Fruit fly (Drosophila melanogaster) whole organism, embryonic: ENCODE measurements around the gene Nrd1.

Experiments used
- Atf3 ChIP-seq: fragments of 200-800 bp; sonication (Bioruptor generic); optimal IDR thresholded peaks from 3 replicates; lab custom pipeline; 2016; ENCODE audit warnings: missing biosample characterization, missing genetic modification characterization
- Atf6 ChIP-seq: fragments of 200-800 bp; sonication (Bioruptor generic); IDR thresholded peaks from 2 replicates; pipeline ENCODE4 v1.3.6; 2022; ENCODE audit warnings: missing biosample characterization, missing genetic modification characterization
- Blimp-1 ChIP-seq: fragments of 200-800 bp; sonication (Bioruptor generic); optimal IDR thresholded peaks from 3 replicates; lab custom pipeline; 2018; ENCODE audit warnings: missing biosample characterization, missing genetic modification characterization, mild to moderate bottlenecking, moderate library complexity, missing genetic modification reagents
- CG10147 ChIP-seq: fragments of 200-800 bp; sonication (Bioruptor generic); optimal IDR thresholded peaks from 2 replicates; lab custom pipeline; 2019; ENCODE audit warnings: missing biosample characterization, mild to moderate bottlenecking, missing genetic modification characterization, moderate library complexity
- CG12659 ChIP-seq: fragments of 200-800 bp; sonication (Bioruptor generic); optimal IDR thresholded peaks from 3 replicates; lab custom pipeline; 2017; ENCODE audit warnings: mild to moderate bottlenecking, missing biosample characterization, missing genetic modification reagents, missing genetic modification characterization
- CG14441 ChIP-seq: fragments of 200-800 bp; sonication (Bioruptor generic); IDR thresholded peaks from 2 replicates; pipeline ENCODE4 v1.3.6; 2022; ENCODE audit warnings: missing biosample characterization, missing genetic modification characterization
- CG14860 ChIP-seq: fragments of 200-800 bp; sonication (Bioruptor generic); IDR thresholded peaks from 3 replicates; pipeline ENCODE4 v1.3.6; 2022; ENCODE audit warnings: missing biosample characterization, missing genetic modification characterization; ENCODE audit not compliant: partially characterized antibody
- CG15601 ChIP-seq: fragments of 200-800 bp; sonication (Bioruptor generic); optimal IDR thresholded peaks from 3 replicates; lab custom pipeline; 2019; ENCODE audit warnings: missing biosample characterization, mild to moderate bottlenecking, missing genetic modification characterization, moderate library complexity
- CG16815 ChIP-seq: fragments of 200-800 bp; sonication (Bioruptor generic); optimal IDR thresholded peaks from 3 replicates; lab custom pipeline; 2017; ENCODE audit warnings: missing biosample characterization, mild to moderate bottlenecking, missing genetic modification characterization
- CG17612 ChIP-seq: fragments of 200-800 bp; sonication (Bioruptor generic); IDR thresholded peaks from 2 replicates; pipeline ENCODE4 v1.3.6; 2022; ENCODE audit warnings: missing biosample characterization, missing genetic modification characterization
- CG1792 ChIP-seq: fragments of 200-800 bp; sonication (Bioruptor generic); optimal IDR thresholded peaks from 2 replicates; lab custom pipeline; 2016; ENCODE audit warnings: missing biosample characterization, missing genetic modification characterization
- CG1832 ChIP-seq: fragments of 200-800 bp; sonication (Bioruptor generic); optimal IDR thresholded peaks from 2 replicates; lab custom pipeline; 2017; ENCODE audit warnings: missing biosample characterization, mild to moderate bottlenecking, missing genetic modification characterization, inconsistent platforms
- CG2120 ChIP-seq: fragments of 200-800 bp; sonication (Bioruptor generic); optimal IDR thresholded peaks from 3 replicates; lab custom pipeline; 2016; ENCODE audit warnings: missing biosample characterization, missing genetic modification characterization
- CG2712 ChIP-seq: fragments of 200-800 bp; optimal IDR thresholded peaks from 3 replicates; lab custom pipeline; 2019; ENCODE audit warnings: missing biosample characterization, mild to moderate bottlenecking, missing genetic modification characterization, moderate library complexity
- CG30431 ChIP-seq: fragments of 200-800 bp; sonication (Bioruptor generic); optimal IDR thresholded peaks from 2 replicates; lab custom pipeline; 2017; ENCODE audit warnings: missing biosample characterization, missing genetic modification characterization
- CG31441 ChIP-seq: fragments of 200-800 bp; sonication (Bioruptor generic); IDR thresholded peaks from 2 replicates; pipeline ENCODE4 v1.3.6; 2022; ENCODE audit warnings: missing biosample characterization, missing genetic modification characterization
- CG32532 ChIP-seq: fragments of 200-800 bp; sonication (Bioruptor generic); IDR thresholded peaks from 2 replicates; pipeline ENCODE4 v1.3.6; 2022; ENCODE audit warnings: missing biosample characterization, missing genetic modification characterization
- CG4404 ChIP-seq: fragments of 200-800 bp; sonication (Bioruptor generic); IDR thresholded peaks from 2 replicates; pipeline ENCODE4 v1.3.6; 2022; ENCODE audit warnings: missing biosample characterization, missing genetic modification characterization
- CG5953 ChIP-seq: fragments of 200-800 bp; sonication (Bioruptor generic); IDR thresholded peaks from 2 replicates; pipeline ENCODE4 v1.3.6; 2022; ENCODE audit warnings: missing biosample characterization, missing genetic modification characterization
- CG7839 ChIP-seq: fragments of 200-800 bp; sonication (Bioruptor generic); optimal IDR thresholded peaks from 3 replicates; lab custom pipeline; 2018; ENCODE audit warnings: missing biosample characterization, mild to moderate bottlenecking, missing genetic modification characterization, moderate library complexity
- CG9727 ChIP-seq: fragments of 200-800 bp; sonication (Bioruptor generic); optimal IDR thresholded peaks from 3 replicates; lab custom pipeline; 2017; ENCODE audit warnings: missing biosample characterization, mild to moderate bottlenecking, missing genetic modification characterization
- Dek ChIP-seq: fragments of 200-800 bp; sonication (Bioruptor generic); optimal IDR thresholded peaks from 3 replicates; lab custom pipeline; 2019; ENCODE audit warnings: missing biosample characterization, mild to moderate bottlenecking, missing genetic modification characterization, moderate library complexity
- Dip3 ChIP-seq: fragments of 200-800 bp; sonication (Bioruptor generic); optimal IDR thresholded peaks from 3 replicates; lab custom pipeline; 2016; ENCODE audit warnings: missing biosample characterization, missing genetic modification characterization
- E2f1 ChIP-seq: fragments of 200-800 bp; sonication (Bioruptor generic); IDR thresholded peaks from 2 replicates; pipeline ENCODE4 v1.3.6; 2022; ENCODE audit warnings: missing biosample characterization, missing genetic modification characterization
- Eip74EF ChIP-seq, 2 experiments: fragments of 200-800 bp in 1 of 2; fragments of >200 bp in 1 of 2; sonication (Bioruptor generic) in 1 of 2; optimal IDR thresholded peaks; 2 replicates each; lab custom pipeline; 2017 to 2019; ENCODE audit warnings: missing biosample characterization in 2 of 2, missing genetic modification characterization in 2 of 2, mild to moderate bottlenecking in 1 of 2, moderate library complexity in 1 of 2
- Fer1 ChIP-seq: fragments of 200-800 bp; sonication (Bioruptor generic); optimal IDR thresholded peaks from 2 replicates; lab custom pipeline; 2017; ENCODE audit warnings: missing biosample characterization, mild to moderate bottlenecking, missing genetic modification characterization
- Fer2 ChIP-seq: fragments of 200-800 bp; sonication (Bioruptor generic); optimal IDR thresholded peaks from 2 replicates; lab custom pipeline; 2018; ENCODE audit warnings: missing biosample characterization, mild to moderate bottlenecking, missing genetic modification characterization, moderate library complexity
- Fer3 ChIP-seq: fragments of 200-800 bp; sonication (Bioruptor generic); optimal IDR thresholded peaks from 2 replicates; lab custom pipeline; 2018; ENCODE audit warnings: missing biosample characterization, mild to moderate bottlenecking, missing genetic modification characterization, moderate library complexity
- H2.0 ChIP-seq: fragments of 200-800 bp; sonication (Bioruptor generic); IDR thresholded peaks from 2 replicates; pipeline ENCODE4 v1.3.6; 2022; ENCODE audit warnings: missing biosample characterization, missing genetic modification characterization
- Neu2 ChIP-seq: fragments of 200-800 bp; sonication (Bioruptor generic); optimal IDR thresholded peaks from 3 replicates; lab custom pipeline; 2016; ENCODE audit warnings: missing biosample characterization, missing genetic modification characterization, borderline replicate concordance
- TFAM ChIP-seq: fragments of 200-800 bp; sonication (Bioruptor generic); optimal IDR thresholded peaks from 2 replicates; lab custom pipeline; 2017; ENCODE audit warnings: missing biosample characterization, missing genetic modification characterization, inconsistent platforms
- Tbp ChIP-seq: fragments of >200 bp; optimal IDR thresholded peaks from 2 replicates; lab custom pipeline; 2018; ENCODE audit warnings: missing biosample characterization, missing genetic modification characterization
- Usf ChIP-seq: fragments of 200-800 bp; sonication (Bioruptor generic); optimal IDR thresholded peaks from 2 replicates; lab custom pipeline; 2017; ENCODE audit warnings: missing genotype, missing biosample characterization, missing genetic modification characterization
- abd-A ChIP-seq: fragments of 200-800 bp; sonication (Bioruptor generic); optimal IDR thresholded peaks from 3 replicates; lab custom pipeline; 2019; ENCODE audit warnings: missing biosample characterization, mild to moderate bottlenecking, missing genetic modification characterization, moderate library complexity
- croc ChIP-seq: fragments of 200-800 bp; sonication (Bioruptor generic); conservative IDR thresholded peaks from 3 replicates; pipeline ENCODE4 v1.3.6; 2022; ENCODE audit warnings: missing biosample characterization, missing genetic modification characterization
- dan ChIP-seq: fragments of 200-800 bp; sonication (Bioruptor generic); IDR thresholded peaks from 2 replicates; pipeline ENCODE4 v1.3.6; 2022; ENCODE audit warnings: missing biosample characterization, missing genetic modification characterization
- dmrt11E ChIP-seq: fragments of 200-800 bp; sonication (Bioruptor generic); optimal IDR thresholded peaks from 3 replicates; lab custom pipeline; 2018; ENCODE audit warnings: missing biosample characterization, mild to moderate bottlenecking, missing genetic modification characterization, moderate library complexity
- ewg ChIP-seq: fragments of 200-800 bp; sonication (Bioruptor generic); optimal IDR thresholded peaks from 3 replicates; lab custom pipeline; 2017; ENCODE audit warnings: mild to moderate bottlenecking, missing biosample characterization, missing genetic modification reagents, missing genetic modification characterization
- exex ChIP-seq: fragments of 200-800 bp; sonication (Bioruptor generic); optimal IDR thresholded peaks from 4 replicates; lab custom pipeline; 2018; ENCODE audit warnings: missing biosample characterization, mild to moderate bottlenecking, missing genetic modification characterization, moderate library complexity
- h ChIP-seq: fragments of >200 bp; optimal IDR thresholded peaks from 2 replicates; lab custom pipeline; 2017
- ind ChIP-seq: fragments of 200-800 bp; sonication (Bioruptor generic); optimal IDR thresholded peaks from 3 replicates; lab custom pipeline; 2016; ENCODE audit warnings: missing biosample characterization, missing genetic modification characterization
- kay ChIP-seq: fragments of 200-800 bp; sonication (Bioruptor generic); optimal IDR thresholded peaks from 2 replicates; lab custom pipeline; 2016; ENCODE audit warnings: missing biosample characterization, missing genetic modification characterization
- lilli ChIP-seq: fragments of 200-800 bp; sonication (Bioruptor generic); optimal IDR thresholded peaks from 3 replicates; lab custom pipeline; 2016; ENCODE audit warnings: missing biosample characterization, missing genetic modification characterization
- pan ChIP-seq, 4 experiments: fragments of >200 bp in 3 of 4; fragments of 200-800 bp in 1 of 4; sonication (Bioruptor generic) in 1 of 4; optimal IDR thresholded peaks in 3 of 4; IDR thresholded peaks in 1 of 4; 2 replicates each; pipeline versions ENCODE4 v1.3.6 to Lab custom; 2017 to 2022; ENCODE audit warnings: missing biosample characterization in 2 of 4, missing genetic modification characterization in 2 of 4, mixed read lengths in 1 of 4
- slbo ChIP-seq: fragments of 200-800 bp; sonication (Bioruptor generic); IDR thresholded peaks from 2 replicates; pipeline ENCODE4 v1.3.6; 2022; ENCODE audit warnings: missing biosample characterization, missing genetic modification characterization
- slp2 ChIP-seq: fragments of 200-800 bp; sonication (Bioruptor generic); optimal IDR thresholded peaks from 2 replicates; lab custom pipeline; 2016; ENCODE audit warnings: missing biosample characterization, missing genetic modification characterization
- tgo ChIP-seq: fragments of 200-800 bp; sonication (Bioruptor generic); IDR thresholded peaks from 3 replicates; pipeline ENCODE4 v1.3.6; 2022; ENCODE audit warnings: missing biosample characterization, missing genetic modification characterization
- tio ChIP-seq: fragments of 200-800 bp; sonication (Bioruptor generic); optimal IDR thresholded peaks from 2 replicates; lab custom pipeline; 2017; ENCODE audit warnings: missing biosample characterization, missing genetic modification characterization, inconsistent platforms
- zfh2 ChIP-seq: fragments of 200-800 bp; sonication (Bioruptor generic); optimal IDR thresholded peaks from 2 replicates; lab custom pipeline; 2016; ENCODE audit warnings: missing biosample characterization, missing genetic modification characterization

Nrd1 gene

DNA sequence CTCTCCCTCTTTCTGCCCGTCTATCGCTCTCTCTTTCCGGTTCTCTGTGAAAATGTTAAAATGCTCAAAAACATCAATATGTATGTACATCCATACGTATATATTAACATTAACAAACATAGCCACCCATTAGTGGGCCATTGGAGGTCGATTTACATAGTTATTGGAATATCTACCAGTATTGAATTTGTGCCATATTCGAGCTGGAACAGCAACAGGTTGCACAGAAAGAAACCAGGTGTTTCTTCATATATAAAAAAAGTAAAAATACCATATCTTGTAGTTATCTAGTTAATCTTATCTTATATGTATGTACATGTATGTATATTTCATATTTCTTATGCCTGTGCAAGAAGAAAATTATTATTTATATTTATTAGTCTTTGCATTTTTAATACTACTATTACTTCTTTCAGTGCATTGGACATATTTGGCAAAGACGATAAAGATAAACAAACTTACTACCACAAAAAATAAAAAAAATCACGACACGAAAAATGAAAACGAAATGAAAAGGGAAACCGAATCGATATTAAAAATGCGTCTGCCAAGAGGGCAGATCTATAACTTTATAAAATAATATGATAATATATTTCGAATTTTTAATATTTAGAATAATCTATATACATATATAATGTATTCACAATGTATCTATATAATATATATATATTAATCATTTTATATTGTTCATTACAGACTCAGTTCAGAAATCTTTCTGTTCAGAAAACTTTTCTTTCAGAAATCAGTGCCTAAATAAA is 20.0 kb downstream of the Nrd1 start (continued):
- TF ChIP-seq Usf (GFP tag; lab: Kevin White, UChicago), result no peak
- TF ChIP-seq ewg (GFP tag; lab: Kevin White, UChicago), result peak; percentile 14
- TF ChIP-seq tio, result no peak
- peak; percentile 17 for TF ChIP-seq Fer2 (tag; lab: Kevin White, UChicago)
- TF ChIP-seq CG12659, result peak; percentile 34
- TF ChIP-seq CG30431 (GFP tag; lab: Kevin White, UChicago), result no peak
- peak; percentile 48 for TF ChIP-seq Fer3 (tag; lab: Kevin White, UChicago)
- TF ChIP-seq h (lab: Kevin White, UChicago), result no peak
- peak; percentile 78 for TF ChIP-seq abd-A
- TF ChIP-seq CG2712, result peak; percentile 53
- TF ChIP-seq TFAM (GFP tag; lab: Kevin White, UChicago), result no peak
- peak; percentile 9 for TF ChIP-seq Dek
- no peak for TF ChIP-seq dan (GFP tag; lab: Robert Waterston, UW)
- peak; percentile 69 for TF ChIP-seq tgo (GFP tag; lab: Robert Waterston, UW)
- TF ChIP-seq CG1832 (GFP tag; lab: Kevin White, UChicago), result no peak
- TF ChIP-seq CG1792 (GFP tag; lab: Kevin White, UChicago), result no peak
- 0 out of 2 replicates have a peak, but pooled peaks have one; percentile 8 for TF ChIP-seq CG32532 (GFP tag; lab: Robert Waterston, UW)
- TF ChIP-seq Atf3 (GFP tag; lab: Kevin White, UChicago), result no peak
- 0 out of 2 replicates have a peak, but pooled peaks have one; percentile 41 for TF ChIP-seq H2.0 (GFP tag; lab: Robert Waterston, UW)
- TF ChIP-seq zfh2 (GFP tag; lab: Kevin White, UChicago), result no peak
- TF ChIP-seq croc, result no peak
- TF ChIP-seq Fer1 (GFP tag; lab: Kevin White, UChicago), result peak; percentile 42
- TF ChIP-seq pan (optimal IDR thresholded peaks at IDR 0.05; lab: Kevin White, UChicago), result no peak
- peak in 1 of 2 experiments; percentile 52 for TF ChIP-seq pan (GFP tag; optimal IDR thresholded peaks at IDR 0.05 in 1 of 2, IDR thresholded peaks at IDR 0.05 in 1 of 2)
- peak; percentile 31 for TF ChIP-seq CG2120
- TF ChIP-seq CG4404 (GFP tag; lab: Robert Waterston, UW), result no peak
- TF ChIP-seq CG5953 (GFP tag; lab: Robert Waterston, UW), result no peak
- TF ChIP-seq ind, result peak; percentile 13
- TF ChIP-seq CG7839 (tag; lab: Kevin White, UChicago), result peak; percentile 55
- no peak for TF ChIP-seq dmrt11E (tag; lab: Kevin White, UChicago)
- TF ChIP-seq E2f1, result peak; percentile 43; the same call in 1 of the 2 replicates
- TF ChIP-seq Eip74EF (GFP tag; optimal IDR thresholded peaks at IDR 0.05; lab: Kevin White, UChicago), result peak in 1 of 2 experiments; percentile 32
- no peak for TF ChIP-seq slp2 (GFP tag; lab: Kevin White, UChicago)
- TF ChIP-seq kay, result no peak
- TF ChIP-seq Blimp-1, result peak; percentile 65
- TF ChIP-seq Atf6 (GFP tag; lab: Robert Waterston, UW), result 0 out of 2 replicates have a peak, but pooled peaks have one; percentile 43
- no peak for TF ChIP-seq exex (tag; lab: Kevin White, UChicago)
- peak; percentile 57 for TF ChIP-seq slbo
- no peak for TF ChIP-seq CG16815 (GFP tag; lab: Kevin White, UChicago)
- TF ChIP-seq lilli, result no peak
- no peak for TF ChIP-seq CG14860 (GFP tag; lab: Robert Waterston, UW)
- TF ChIP-seq CG15601, result no peak
- no peak for TF ChIP-seq Neu2 (GFP tag; lab: Kevin White, UChicago)
- no peak for TF ChIP-seq Tbp (GFP tag; lab: Kevin White, UChicago)
- peak; percentile 16; the same call in 1 of the 2 replicates for TF ChIP-seq CG14441 (GFP tag; lab: Robert Waterston, UW)
- peak; percentile 5 for TF ChIP-seq CG10147 (GFP tag; lab: Kevin White, UChicago)
- peak; percentile 16 for TF ChIP-seq CG9727 (GFP tag; lab: Kevin White, UChicago)
- no peak for TF ChIP-seq Dip3 (GFP tag; lab: Kevin White, UChicago)
- TF ChIP-seq CG17612, result no peak
- TF ChIP-seq CG31441 (GFP tag; lab: Robert Waterston, UW), result peak; percentile 77
